Worm (Caenorhabditis elegans): ENCODE measurements around the gene pigb-1.

pigb-1 gene

ce11 chrII:4955353-4955752, 37.5 kb downstream of the pigb-1 start, which contains the start of gene pbs-3 (continued):
- TF ChIP-seq F49E8.2 (tag; optimal IDR thresholded peaks at IDR 0.05; ENCODE audit: insufficient read depth): peak; percentile 48
- TF ChIP-seq dpff-1 (tag; optimal IDR thresholded peaks at IDR 0.05): no peak
- TF ChIP-seq T07F8.4 (tag; optimal IDR thresholded peaks at IDR 0.05): no peak
- peak; percentile 93 for TF ChIP-seq ceh-100 (GFP tag; IDR thresholded peaks at IDR 0.05)
- TF ChIP-seq lin-35 (GFP tag; optimal IDR thresholded peaks at IDR 0.05): peak in 1 of 3 experiments; percentile 27
- no peak for TF ChIP-seq B0019.2 (GFP tag; conservative IDR thresholded peaks at IDR 0.05)
- TF ChIP-seq rcor-1 (GFP tag; IDR thresholded peaks at IDR 0.05): peak; percentile 33; the same call in 1 of the 2 replicates
- TF ChIP-seq ccch-3 (GFP tag; optimal IDR thresholded peaks at IDR 0.05): no peak
- no peak for TF ChIP-seq lin-40 (tag; optimal IDR thresholded peaks at IDR 0.05)
- no peak; the same call in 1 of the 2 replicates for TF ChIP-seq madf-6 (GFP tag; IDR thresholded peaks at IDR 0.05)
- TF ChIP-seq hmg-1.2 (GFP tag; IDR thresholded peaks at IDR 0.05): peak; percentile 5; the same call in 1 of the 2 replicates
- no peak for TF ChIP-seq efl-1 (GFP tag; optimal IDR thresholded peaks at IDR 0.05)
- TF ChIP-seq pha-4 (tag; optimal IDR thresholded peaks at IDR 0.05): peak; percentile 13
- no peak for TF ChIP-seq xnd-1 (tag; optimal IDR thresholded peaks at IDR 0.05)

- TF ChIP-seq ceh-58 (GFP tag; IDR thresholded peaks at IDR 0.05) (no peak), lag-1 (GFP tag; IDR thresholded peaks at IDR 0.05) (no peak), ceh-40 (GFP tag; IDR thresholded peaks at IDR 0.05) (no peak), nhr-27 (tag; optimal IDR thresholded peaks at IDR 0.05) (no peak), ztf-22 (GFP tag; optimal IDR thresholded peaks at IDR 0.05) (no peak), Y53G8AR.9 (GFP tag; conservative IDR thresholded peaks at IDR 0.05) (peak; percentile 24; the same call in 1 of the 2 replicates), C17E4.6 (GFP tag; IDR thresholded peaks at IDR 0.05) (no peak), mes-4 (tag; optimal IDR thresholded peaks at IDR 0.05) (no peak), hsf-1 (GFP tag; IDR thresholded peaks at IDR 0.05) (no peak), B0336.3 (GFP tag; IDR thresholded peaks at IDR 0.05) (0 out of 2 replicates have a peak, but pooled peaks have one; percentile 30), fkh-3 (tag; optimal IDR thresholded peaks at IDR 0.05) (no peak), lsy-27 (tag; optimal IDR thresholded peaks at IDR 0.05; ENCODE audit: borderline replicate concordance, insufficient read depth) (no peak), die-1 (tag; optimal IDR thresholded peaks at IDR 0.05) (no peak), nhr-80 (tag; optimal IDR thresholded peaks at IDR 0.05) (no peak), lin-54 (GFP tag; optimal IDR thresholded peaks at IDR 0.05) (no peak), unc-130 (GFP tag; optimal IDR thresholded peaks at IDR 0.05) (no peak), ceh-100 (GFP tag; IDR thresholded peaks at IDR 0.05) (no peak), tbp1 (GFP tag; optimal IDR thresholded peaks at IDR 0.05) (peak; percentile 7), repo-1 (tag; optimal IDR thresholded peaks at IDR 0.05) (no peak), F52B5.7 (tag; optimal IDR thresholded peaks at IDR 0.05) (no peak), lsl-1 (GFP tag; optimal IDR thresholded peaks at IDR 0.05) (no peak), dox-1 (GFP tag; IDR thresholded peaks at IDR 0.05) (no peak), lin-40 (tag; optimal IDR thresholded peaks at IDR 0.05) (no peak), K11D2.4 (GFP tag; IDR thresholded peaks at IDR 0.05) (no peak), Y56A3A.18 (GFP tag; IDR thresholded peaks at IDR 0.05) (no peak), F37B4.10 (GFP tag; IDR thresholded peaks at IDR 0.05) (no peak), chd-7 (tag; optimal IDR thresholded peaks at IDR 0.05) (no peak), K12H6.12 (tag; optimal IDR thresholded peaks at IDR 0.05) (no peak), sdz-38 (tag; optimal IDR thresholded peaks at IDR 0.05) (no peak), bed-2 (GFP tag; IDR thresholded peaks at IDR 0.05) (no peak), rcor-1 (GFP tag; IDR thresholded peaks at IDR 0.05) (no peak), snpc-3.4 (tag; optimal IDR thresholded peaks at IDR 0.05) (peak; percentile 21), ccch-3 (GFP tag; optimal IDR thresholded peaks at IDR 0.05) (no peak), snpc-1.3 (tag; optimal IDR thresholded peaks at IDR 0.05; ENCODE audit: insufficient read depth) (no peak), B0035.1 (tag; optimal IDR thresholded peaks at IDR 0.05) (no peak)
These were observed 38.5 kb downstream of the pigb-1 start for ce11 chrII:4954099-4954959.

All from whole organism, young adult.